Fruit fly (Drosophila melanogaster): ENCODE data around the gene IFT46.

The IFT46 gene

dm6 chr2L:18566235-18567158 lies 49.4 kb downstream of the IFT46 start (continued):
- TF ChIP-seq pzg (GFP tag; optimal IDR thresholded peaks at IDR 0.05) (no peak), CG34224 (GFP tag; IDR thresholded peaks at IDR 0.05; ENCODE audit: partially characterized antibody) (no peak), CG1792 (GFP tag; optimal IDR thresholded peaks at IDR 0.05) (no peak), az2 (GFP tag; optimal IDR thresholded peaks at IDR 0.05) (peak; percentile 25), CG12744 (GFP tag; optimal IDR thresholded peaks at IDR 0.05) (no peak), CG16779 (GFP tag; IDR thresholded peaks at IDR 0.05) (no peak), CG17568 (GFP tag; optimal IDR thresholded peaks at IDR 0.05) (no peak), Oaz (GFP tag; IDR thresholded peaks at IDR 0.05) (no peak), CG8281 (tag; optimal IDR thresholded peaks at IDR 0.05) (no peak), CG33213 (GFP tag; optimal IDR thresholded peaks at IDR 0.05) (no peak), Hr3 (GFP tag; optimal IDR thresholded peaks at IDR 0.05) (no peak), CG18476 (GFP tag; optimal IDR thresholded peaks at IDR 0.05) (no peak), Elba2 (GFP tag; optimal IDR thresholded peaks at IDR 0.05) (no peak), CG12155 (GFP tag; optimal IDR thresholded peaks at IDR 0.05) (peak; percentile 16), E2f2 (GFP tag; IDR thresholded peaks at IDR 0.05) (peak; percentile 17; the same call in 1 of the 2 replicates), CG8290 (GFP tag; optimal IDR thresholded peaks at IDR 0.05) (no peak), CG8290 (tag; optimal IDR thresholded peaks at IDR 0.05) (peak in 1 of 2 experiments; percentile 7), mirr (GFP tag; optimal IDR thresholded peaks at IDR 0.05) (peak; percentile 76), E2f1 (GFP tag; IDR thresholded peaks at IDR 0.05) (no peak), pfk (GFP tag; optimal IDR thresholded peaks at IDR 0.05) (no peak), esg (GFP tag; conservative IDR thresholded peaks at IDR 0.05) (no peak), CG2202 (tag; optimal IDR thresholded peaks at IDR 0.05) (no peak), Stat92E (GFP tag; optimal IDR thresholded peaks at IDR 0.05) (no peak), corto (GFP tag; optimal IDR thresholded peaks at IDR 0.05) (no peak), CG18011 (GFP tag; optimal IDR thresholded peaks at IDR 0.05) (no peak), vfl (GFP tag; optimal IDR thresholded peaks at IDR 0.05) (no peak), Meics (GFP tag; optimal IDR thresholded peaks at IDR 0.05) (peak; percentile 22), nerfin-2 (GFP tag; IDR thresholded peaks at IDR 0.05; ENCODE audit: partially characterized antibody) (no peak), fd64A (GFP tag; optimal IDR thresholded peaks at IDR 0.05) (no peak), Hmx (GFP tag; optimal IDR thresholded peaks at IDR 0.05) (no peak), CG4707 (GFP tag; optimal IDR thresholded peaks at IDR 0.05) (no peak), Hsf (GFP tag; optimal IDR thresholded peaks at IDR 0.05) (peak; percentile 26), CG6854 (GFP tag; optimal IDR thresholded peaks at IDR 0.05) (no peak), schlank (tag; optimal IDR thresholded peaks at IDR 0.05) (no peak), MTF-1 (GFP tag; optimal IDR thresholded peaks at IDR 0.05; ENCODE audit: borderline replicate concordance) (no peak), ato (GFP tag; IDR thresholded peaks at IDR 0.05; ENCODE audit: partially characterized antibody) (no peak), CG8765 (GFP tag; IDR thresholded peaks at IDR 0.05) (no peak), disco-r (GFP tag; optimal IDR thresholded peaks at IDR 0.05) (no peak), CG2712 (tag; optimal IDR thresholded peaks at IDR 0.05) (peak; percentile 57), Neu2 (GFP tag; optimal IDR thresholded peaks at IDR 0.05; ENCODE audit: borderline replicate concordance) (no peak), gcm2 (GFP tag; optimal IDR thresholded peaks at IDR 0.05) (no peak), CG13296 (GFP tag; optimal IDR thresholded peaks at IDR 0.05) (no peak), CG7271 (tag; optimal IDR thresholded peaks at IDR 0.05) (no peak), ac (GFP tag; optimal IDR thresholded peaks at IDR 0.05) (no peak), CoRest (tag; optimal IDR thresholded peaks at IDR 0.05) (peak; percentile 47), Dip2 (GFP tag; IDR thresholded peaks at IDR 0.05) (no peak), pum (GFP tag; optimal IDR thresholded peaks at IDR 0.05) (no peak), bcd (GFP tag; optimal IDR thresholded peaks at IDR 0.05) (peak; percentile 46), CG5245 (GFP tag; optimal IDR thresholded peaks at IDR 0.05) (no peak)
